Worm (Caenorhabditis elegans): ENCODE results near the gene btb-8.

btb-8 gene

DNA sequence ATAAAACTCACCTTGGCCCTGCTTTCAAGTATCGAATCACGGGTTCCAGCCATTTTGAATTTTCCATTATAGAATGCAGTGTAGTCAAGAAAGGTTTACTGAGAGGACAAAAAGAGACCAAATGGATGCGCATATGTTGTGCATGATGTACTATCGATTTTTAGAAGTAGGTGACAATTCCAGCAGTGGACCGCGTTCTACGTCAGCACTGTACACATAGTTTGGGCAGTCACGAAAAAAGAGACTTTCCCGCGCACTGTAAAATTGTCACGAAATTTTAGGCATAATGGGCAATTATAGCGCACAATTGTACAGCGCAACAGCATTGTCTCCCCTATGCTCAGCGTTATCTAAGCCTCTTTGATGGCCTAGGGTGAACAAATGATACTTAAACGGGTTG lies 31.6 kb upstream of the btb-8 start, which contains the start of gene fbxc-22:
TSS of gene fbxc-22 (minus strand) at position 101 of the 400 bp plus-strand sequence.
- no peak for TF ChIP-seq skn-1 (tag; optimal IDR thresholded peaks at IDR 0.05)
- TF ChIP-seq sma-9 (GFP tag; optimal IDR thresholded peaks at IDR 0.05) = no peak
- no peak for TF ChIP-seq sma-9 (tag; optimal IDR thresholded peaks at IDR 0.05)
- no peak for TF ChIP-seq nhr-6 (tag; optimal IDR thresholded peaks at IDR 0.05)
- TF ChIP-seq lin-11 (tag; optimal IDR thresholded peaks at IDR 0.05) = no peak
- TF ChIP-seq mbf-1 (tag; optimal IDR thresholded peaks at IDR 0.05) = no peak
- no peak for TF ChIP-seq ZK546.5 (tag; optimal IDR thresholded peaks at IDR 0.05)
- TF ChIP-seq ama-1 (optimal IDR thresholded peaks at IDR 0.05) = no peak
- TF ChIP-seq mdl-1 (tag; optimal IDR thresholded peaks at IDR 0.05) = no peak
- no peak for TF ChIP-seq nhr-10 (tag; optimal IDR thresholded peaks at IDR 0.05)
- TF ChIP-seq elt-3 (tag; optimal IDR thresholded peaks at IDR 0.05) = no peak
- TF ChIP-seq nhr-25 (tag; optimal IDR thresholded peaks at IDR 0.05) = no peak
- TF ChIP-seq nhr-23 (tag; optimal IDR thresholded peaks at IDR 0.05) = no peak
- no peak for TF ChIP-seq ceh-82 (tag; optimal IDR thresholded peaks at IDR 0.05)
- TF ChIP-seq lsy-2 (tag; optimal IDR thresholded peaks at IDR 0.05) = no peak
- no peak for TF ChIP-seq crh-2 (tag; optimal IDR thresholded peaks at IDR 0.05)
- no peak for TF ChIP-seq ztf-4 (tag; optimal IDR thresholded peaks at IDR 0.05)
- no peak for TF ChIP-seq nhr-129 (tag; optimal IDR thresholded peaks at IDR 0.05)

DNA sequence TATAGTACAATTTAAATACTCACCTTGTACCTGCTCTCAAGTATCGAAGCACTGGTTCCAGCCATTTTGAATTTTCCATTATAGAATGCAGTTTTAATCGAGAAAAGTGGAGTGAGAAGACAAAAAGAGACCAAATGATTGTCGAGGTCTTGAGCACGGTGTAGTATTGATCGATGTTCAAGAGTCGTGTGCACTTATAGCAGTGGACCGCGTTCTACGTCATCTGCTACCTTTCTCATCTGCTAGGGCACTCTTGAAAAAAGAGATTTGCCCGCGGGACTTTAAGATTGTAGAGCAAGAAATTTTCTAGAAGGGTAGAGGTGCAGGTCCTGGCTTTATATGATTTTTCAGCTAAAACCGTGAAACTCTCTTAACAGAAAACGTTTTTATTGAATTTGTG lies 29.7 kb upstream of the btb-8 start, which contains the start of gene fbxc-21:
TSS of gene fbxc-21 (minus strand) at position 101 of the 400 bp plus-strand sequence.
- TF ChIP-seq egl-27 (tag; optimal IDR thresholded peaks at IDR 0.05) = no peak
- TF ChIP-seq lsy-2 (tag; optimal IDR thresholded peaks at IDR 0.05) = no peak
- no peak for TF ChIP-seq blmp-1 (tag; optimal IDR thresholded peaks at IDR 0.05; ENCODE audit: insufficient read depth)
- TF ChIP-seq sma-9 (GFP tag; optimal IDR thresholded peaks at IDR 0.05) = no peak
- no peak for TF ChIP-seq sma-9 (tag; optimal IDR thresholded peaks at IDR 0.05)
- TF ChIP-seq elt-1 (tag; optimal IDR thresholded peaks at IDR 0.05) = no peak
- TF ChIP-seq nhr-12 (tag; optimal IDR thresholded peaks at IDR 0.05) = no peak
- TF ChIP-seq Y55F3AM.14 (GFP tag; optimal IDR thresholded peaks at IDR 0.05) = no peak
- TF ChIP-seq lin-39 (tag; optimal IDR thresholded peaks at IDR 0.05) = no peak
- no peak for TF ChIP-seq lin-11 (tag; optimal IDR thresholded peaks at IDR 0.05)
- TF ChIP-seq ztf-4 (tag; optimal IDR thresholded peaks at IDR 0.05) = no peak
- no peak for TF ChIP-seq nhr-6 (tag; optimal IDR thresholded peaks at IDR 0.05)
- TF ChIP-seq C34F6.9 (tag; optimal IDR thresholded peaks at IDR 0.05) = no peak
- TF ChIP-seq zag-1 (tag; optimal IDR thresholded peaks at IDR 0.05) = no peak
- no peak for TF ChIP-seq sem-4 (tag; optimal IDR thresholded peaks at IDR 0.05)
- no peak for TF ChIP-seq fos-1 (tag; optimal IDR thresholded peaks at IDR 0.05)
- no peak for TF ChIP-seq nhr-129 (tag; optimal IDR thresholded peaks at IDR 0.05)
- TF ChIP-seq ceh-82 (tag; optimal IDR thresholded peaks at IDR 0.05) = no peak
- TF ChIP-seq sma-3 (GFP tag; optimal IDR thresholded peaks at IDR 0.05) = no peak
- TF ChIP-seq peb-1 (tag; optimal IDR thresholded peaks at IDR 0.05) = no peak

DNA sequence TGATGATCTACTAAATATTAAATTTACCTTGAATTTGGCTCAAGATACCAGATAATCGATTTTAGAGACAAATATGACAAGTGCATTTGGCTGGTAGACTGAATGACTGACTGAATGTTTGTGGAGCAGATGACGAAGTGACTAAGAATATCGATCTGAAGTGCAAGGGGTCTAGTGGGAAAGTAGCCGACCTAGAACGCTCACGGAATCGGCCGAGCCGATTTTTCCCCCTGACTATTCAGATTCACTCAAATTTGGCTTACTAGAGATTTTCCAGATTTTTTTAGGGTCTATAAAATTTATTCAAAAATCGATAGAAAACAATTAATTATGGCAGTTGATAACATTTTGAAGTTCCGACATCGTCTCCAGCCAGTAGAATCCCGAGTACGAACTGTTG lies 28.0 kb upstream of the btb-8 start, which contains the start of gene fbxc-26:
TSS of gene fbxc-26 (minus strand) at position 101 of the 400 bp plus-strand sequence.
- TF ChIP-seq fos-1 (tag; optimal IDR thresholded peaks at IDR 0.05) = no peak
- TF ChIP-seq crh-2 (tag; optimal IDR thresholded peaks at IDR 0.05) = no peak
- TF ChIP-seq zag-1 (tag; optimal IDR thresholded peaks at IDR 0.05) = no peak
- no peak for TF ChIP-seq snpc-4 (tag; optimal IDR thresholded peaks at IDR 0.05)
- no peak for TF ChIP-seq gmeb-1 (tag; optimal IDR thresholded peaks at IDR 0.05)
- TF ChIP-seq egl-27 (tag; optimal IDR thresholded peaks at IDR 0.05) = no peak
- TF ChIP-seq alr-1 (tag; optimal IDR thresholded peaks at IDR 0.05) = no peak
- no peak for TF ChIP-seq mdl-1 (tag; optimal IDR thresholded peaks at IDR 0.05)
- TF ChIP-seq nhr-129 (tag; optimal IDR thresholded peaks at IDR 0.05) = no peak
- TF ChIP-seq nhr-12 (tag; optimal IDR thresholded peaks at IDR 0.05) = no peak
- TF ChIP-seq nhr-77 (tag; optimal IDR thresholded peaks at IDR 0.05) = no peak
- no peak for TF ChIP-seq lsy-2 (tag; optimal IDR thresholded peaks at IDR 0.05)
- no peak for TF ChIP-seq nhr-25 (tag; optimal IDR thresholded peaks at IDR 0.05)
- TF ChIP-seq unc-39 (tag; optimal IDR thresholded peaks at IDR 0.05) = no peak
- no peak for TF ChIP-seq sma-9 (GFP tag; optimal IDR thresholded peaks at IDR 0.05)
- TF ChIP-seq sma-9 (tag; optimal IDR thresholded peaks at IDR 0.05) = no peak
- TF ChIP-seq elt-1 (tag; optimal IDR thresholded peaks at IDR 0.05) = no peak
- no peak for TF ChIP-seq nhr-10 (tag; optimal IDR thresholded peaks at IDR 0.05)
- no peak for TF ChIP-seq mab-5 (tag; optimal IDR thresholded peaks at IDR 0.05)
- TF ChIP-seq nhr-23 (tag; optimal IDR thresholded peaks at IDR 0.05) = no peak
- TF ChIP-seq lin-13 (GFP tag; optimal IDR thresholded peaks at IDR 0.05) = no peak

DNA sequence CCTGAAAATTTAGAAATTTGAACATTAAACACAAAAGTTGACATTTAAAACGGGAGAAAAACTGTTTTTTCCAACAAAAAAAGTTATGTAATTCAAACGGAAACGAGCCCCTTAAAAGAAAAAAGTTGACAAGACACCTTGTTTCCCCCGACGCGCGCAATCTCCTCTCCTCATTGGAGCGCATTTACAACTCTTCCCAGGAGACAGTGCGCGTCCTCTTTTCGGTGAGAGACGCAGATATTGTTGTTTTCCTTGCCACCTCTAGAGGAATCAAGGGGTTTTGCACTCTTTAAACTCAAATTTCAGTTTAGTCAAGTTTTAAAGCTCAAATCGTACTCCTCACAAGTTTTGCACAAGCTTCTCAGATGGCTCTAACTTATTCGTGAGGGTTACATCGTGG lies 26.7 kb upstream of the btb-8 start, which contains the start of gene F58E1.13:
TSS of gene F58E1.13 (minus strand) at position 12 of the 400 bp plus-strand sequence.
- no peak for TF ChIP-seq ztf-4 (tag; optimal IDR thresholded peaks at IDR 0.05)
- no peak for TF ChIP-seq skn-1 (tag; optimal IDR thresholded peaks at IDR 0.05)
- TF ChIP-seq nhr-23 (tag; optimal IDR thresholded peaks at IDR 0.05) = no peak
- TF ChIP-seq lsy-2 (tag; optimal IDR thresholded peaks at IDR 0.05) = no peak
- no peak for TF ChIP-seq nhr-21 (tag; optimal IDR thresholded peaks at IDR 0.05)
- TF ChIP-seq lin-13 (GFP tag; optimal IDR thresholded peaks at IDR 0.05) = no peak
- TF ChIP-seq peb-1 (tag; optimal IDR thresholded peaks at IDR 0.05) = no peak
- no peak for TF ChIP-seq dmd-4 (tag; optimal IDR thresholded peaks at IDR 0.05)
- TF ChIP-seq nhr-12 (tag; optimal IDR thresholded peaks at IDR 0.05) = no peak
- TF ChIP-seq elt-1 (tag; optimal IDR thresholded peaks at IDR 0.05) = no peak
- no peak for TF ChIP-seq elt-3 (tag; optimal IDR thresholded peaks at IDR 0.05)
- TF ChIP-seq sma-9 (GFP tag; optimal IDR thresholded peaks at IDR 0.05) = no peak
- TF ChIP-seq sma-9 (tag; optimal IDR thresholded peaks at IDR 0.05) = no peak
- TF ChIP-seq lin-39 (tag; optimal IDR thresholded peaks at IDR 0.05) = no peak
- TF ChIP-seq zag-1 (tag; optimal IDR thresholded peaks at IDR 0.05) = no peak
- no peak for TF ChIP-seq aly-2 (tag; optimal IDR thresholded peaks at IDR 0.05)
- TF ChIP-seq mab-5 (tag; optimal IDR thresholded peaks at IDR 0.05) = no peak
- TF ChIP-seq fos-1 (tag; optimal IDR thresholded peaks at IDR 0.05) = no peak
